Worm (Caenorhabditis elegans) whole organism, young adult: Measurements from ENCODE around the gene ZK546.19.

Experiments
- B0019.2 ChIP-seq: fragments of 200-800 bp; sonication (Bioruptor generic); conservative IDR thresholded peaks from 2 replicates; pipeline ENCODE4 v1.3.6; 2022; ENCODE audit warnings: missing genetic modification reagents, missing genetic modification characterization, missing compliant biosample characterization
- F52B5.7 ChIP-seq: sonication (generic microtip); optimal IDR thresholded peaks from 2 replicates; lab custom pipeline; 2016; ENCODE audit warnings: mild to moderate bottlenecking, missing genetic modification characterization, missing compliant biosample characterization
- T07F8.4 ChIP-seq: sonication (generic microtip); optimal IDR thresholded peaks from 2 replicates; lab custom pipeline; 2016; ENCODE audit warnings: mild to moderate bottlenecking, missing genetic modification characterization, moderate library complexity, missing compliant biosample characterization
- T26A5.8 ChIP-seq: sonication (generic microtip); optimal IDR thresholded peaks from 2 replicates; lab custom pipeline; 2016; ENCODE audit warnings: missing genetic modification characterization, missing compliant biosample characterization
- Y79H2A.3 ChIP-seq: fragments of 200-800 bp; sonication (Bioruptor generic); conservative IDR thresholded peaks from 2 replicates; pipeline ENCODE4 v1.3.6; 2022; ENCODE audit warnings: missing genetic modification reagents, missing genetic modification characterization, missing compliant biosample characterization
- aptf-3 ChIP-seq: fragments of 200-800 bp; sonication (Bioruptor generic); IDR thresholded peaks from 2 replicates; pipeline ENCODE4 v1.3.6; 2022; ENCODE audit warnings: missing genetic modification characterization, missing compliant biosample characterization
- attf-6 ChIP-seq: fragments of 200-800 bp; sonication (Bioruptor generic); IDR thresholded peaks from 2 replicates; pipeline ENCODE4 v1.3.6; 2022; ENCODE audit warnings: missing genetic modification reagents, missing genetic modification characterization, missing compliant biosample characterization
- efl-1 ChIP-seq: fragments of 150-350 bp; optimal IDR thresholded peaks from 2 replicates; lab custom pipeline; 2014; ENCODE audit warnings: missing biosample characterization, missing genetic modification reagents, missing genetic modification characterization
- him-1 ChIP-seq: sonication (generic microtip); optimal IDR thresholded peaks from 2 replicates; lab custom pipeline; 2016; ENCODE audit warnings: missing genotype, missing genetic modification reagents, missing genetic modification characterization, missing compliant biosample characterization
- hmg-20 ChIP-seq: fragments of 200-800 bp; sonication (Bioruptor generic); IDR thresholded peaks from 2 replicates; pipeline ENCODE4 v1.3.6; 2022; ENCODE audit warnings: missing genetic modification reagents, missing genetic modification characterization, missing compliant biosample characterization
- hsf-1 ChIP-seq: fragments of 200-800 bp; sonication (Bioruptor generic); IDR thresholded peaks from 2 replicates; pipeline ENCODE4 v1.3.6; 2022; ENCODE audit warnings: missing genetic modification reagents, missing genetic modification characterization, missing compliant biosample characterization
- lin-54 ChIP-seq: fragments of 200-800 bp; sonication (Bioruptor generic); optimal IDR thresholded peaks from 2 replicates; lab custom pipeline; 2018; ENCODE audit warnings: mild to moderate bottlenecking, missing genetic modification characterization, missing compliant biosample characterization
- madf-6 ChIP-seq: fragments of 200-800 bp; sonication (Bioruptor generic); IDR thresholded peaks from 2 replicates; pipeline ENCODE4 v1.3.6; 2022; ENCODE audit warnings: missing genetic modification reagents, missing genetic modification characterization, missing compliant biosample characterization
- nhr-179 ChIP-seq: sonication (generic microtip); optimal IDR thresholded peaks from 2 replicates; lab custom pipeline; 2016; ENCODE audit warnings: mild to moderate bottlenecking, missing genetic modification characterization, missing compliant biosample characterization
- nhr-27 ChIP-seq: fragments of 200-800 bp; sonication (Bioruptor generic); optimal IDR thresholded peaks from 2 replicates; lab custom pipeline; 2018; ENCODE audit warnings: mild to moderate bottlenecking, missing genetic modification characterization, moderate library complexity, missing compliant biosample characterization
- nhr-80 ChIP-seq: sonication (generic microtip); optimal IDR thresholded peaks from 2 replicates; lab custom pipeline; 2016; ENCODE audit warnings: missing genetic modification characterization, missing compliant biosample characterization
- rpc-1 ChIP-seq, 2 experiments: fragments of 150-350 bp in 1 of 2; sonication (generic microtip) in 1 of 2; optimal IDR thresholded peaks; 2 replicates each; lab custom pipeline; 2014 to 2018; ENCODE audit warnings: missing biosample characterization in 1 of 2, missing genetic modification characterization in 1 of 2, missing genetic modification reagents in 1 of 2, missing genotype in 1 of 2
- sea-2 ChIP-seq: fragments of 200-800 bp; sonication (Bioruptor generic); IDR thresholded peaks from 2 replicates; pipeline ENCODE4 v1.3.6; 2022; ENCODE audit warnings: missing genetic modification characterization, missing compliant biosample characterization
- zfh-2 ChIP-seq: fragments of 200-800 bp; sonication (Bioruptor generic); conservative IDR thresholded peaks from 2 replicates; pipeline ENCODE4 v1.3.6; 2022; ENCODE audit warnings: missing genetic modification reagents, missing genetic modification characterization, missing compliant biosample characterization
- ztf-28 ChIP-seq: fragments of 200-800 bp; sonication (Bioruptor generic); IDR thresholded peaks from 2 replicates; pipeline ENCODE4 v1.3.6; 2022; ENCODE audit warnings: missing genetic modification reagents, missing genetic modification characterization, missing compliant biosample characterization

ZK546.19 gene

ce11 chrII:4986664-4987063, 45.1 kb downstream of the ZK546.19 start:
- no peak for TF ChIP-seq ztf-28 (GFP tag; lab: Robert Waterston, UW)
- no peak for TF ChIP-seq lin-54
- no peak for TF ChIP-seq zfh-2 (GFP tag; lab: Robert Waterston, UW)
- TF ChIP-seq Y79H2A.3 (GFP tag; lab: Robert Waterston, UW), result no peak
- no peak for TF ChIP-seq T07F8.4 (tag; lab: Kevin White, UChicago)
- TF ChIP-seq hmg-20 (GFP tag; lab: Robert Waterston, UW), result no peak
- no peak for TF ChIP-seq B0019.2 (GFP tag; lab: Robert Waterston, UW)
- TF ChIP-seq nhr-80 (tag; lab: Kevin White, UChicago), result no peak
- no peak for TF ChIP-seq him-1
- no peak for TF ChIP-seq nhr-179
- no peak for TF ChIP-seq efl-1 (GFP tag; lab: Kevin White, UChicago)
- TF ChIP-seq nhr-27, result no peak
- TF ChIP-seq hsf-1 (GFP tag; lab: Robert Waterston, UW), result no peak
- TF ChIP-seq F52B5.7 (tag; lab: Kevin White, UChicago), result no peak

DNA sequence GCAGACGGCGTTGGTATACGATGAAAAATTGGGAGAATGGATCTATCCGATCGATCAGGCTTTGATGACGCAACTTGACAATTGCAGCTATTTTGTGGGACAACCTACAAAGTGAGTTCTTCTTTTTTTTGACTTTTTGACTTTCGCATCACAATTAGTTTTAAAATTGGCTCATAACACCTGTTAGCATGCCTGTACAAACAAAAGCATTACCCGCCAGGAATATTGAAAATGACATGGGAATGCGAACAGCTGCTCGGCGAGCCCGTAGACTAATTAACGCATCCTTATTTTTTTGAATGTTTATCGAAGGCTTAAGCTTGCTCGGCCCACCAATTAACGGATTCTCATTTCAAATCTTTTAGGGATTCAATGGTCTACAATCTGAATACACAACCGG, 45.7 kb downstream of the ZK546.19 start:
- no peak for TF ChIP-seq madf-6 (GFP tag; lab: Robert Waterston, UW)
- no peak for TF ChIP-seq T26A5.8
- no peak for TF ChIP-seq rpc-1 (optimal IDR thresholded peaks at IDR 0.05; lab: Kevin White, UChicago)
- no peak for TF ChIP-seq rpc-1 (tag; optimal IDR thresholded peaks at IDR 0.05; lab: Kevin White, UChicago)

DNA sequence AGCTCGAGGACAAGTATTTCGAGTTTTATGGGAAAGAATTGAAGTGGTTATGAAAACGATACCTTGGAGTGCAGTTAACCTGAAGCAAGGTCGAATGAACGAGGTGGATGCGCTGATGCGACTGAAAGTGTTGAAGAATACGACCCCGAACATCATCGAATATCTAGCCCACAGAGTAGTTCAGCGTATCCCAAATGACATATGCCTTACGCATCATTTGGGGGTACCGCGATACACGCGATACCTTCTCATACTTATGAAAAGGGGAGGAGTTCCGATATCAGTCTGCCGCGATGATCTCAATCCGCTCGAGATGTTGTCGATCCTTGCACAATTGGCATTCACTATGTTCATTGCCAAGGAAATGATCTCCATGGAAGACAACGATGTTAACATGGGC, 48.3 kb downstream of the ZK546.19 start, which contains the start of gene T27F7.12:
Gene T27F7.12 (plus strand): TSS at position 301 of the 400 bp plus-strand sequence.
- TF ChIP-seq sea-2 (GFP tag; lab: Robert Waterston, UW) (no peak), aptf-3 (GFP tag; lab: Robert Waterston, UW) (0 out of 2 replicates have a peak, but pooled peaks have one; percentile 33), attf-6 (GFP tag; lab: Robert Waterston, UW) (no peak), B0019.2 (GFP tag; lab: Robert Waterston, UW) (no peak)
